Worm (Caenorhabditis elegans): Measurements from ENCODE around the gene spp-30.

DNA sequence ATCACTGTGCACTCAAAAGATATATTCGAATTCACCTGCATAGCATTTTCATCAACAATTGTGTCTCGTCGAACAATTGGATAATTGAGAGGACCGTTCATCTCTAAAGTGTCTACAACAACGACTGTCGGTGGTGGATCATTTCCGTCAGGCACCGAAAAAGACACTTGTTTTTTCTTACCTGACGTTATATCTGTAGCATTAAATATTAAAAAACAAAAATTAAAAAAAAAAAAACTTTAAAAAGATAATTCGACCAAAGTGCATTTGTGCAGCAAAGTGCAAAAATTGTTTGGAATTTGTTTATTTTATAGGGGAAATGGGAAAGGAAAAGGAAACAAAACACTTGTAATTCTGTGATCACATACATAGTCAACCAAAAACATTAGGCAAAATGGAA lies 1.5 kb downstream of the spp-30 start, which contains the start of gene twk-44:
- TF ChIP-seq W03F9.2 (tag; optimal IDR thresholded peaks at IDR 0.05) (no peak), dao-5 (tag; optimal IDR thresholded peaks at IDR 0.05) (no peak), him-1 (tag; optimal IDR thresholded peaks at IDR 0.05) (no peak)

Measured in whole organism, L4/young adult.